Fruit fly (Drosophila melanogaster): Measurements from ENCODE around the gene CG17378.

Gene CG17378

dm6 chr2L:6797408-6797807, 23.6 kb downstream of the CG17378 start (continued):
- TF ChIP-seq en (GFP tag; optimal IDR thresholded peaks at IDR 0.05): no peak
- TF ChIP-seq CG13296 (GFP tag; optimal IDR thresholded peaks at IDR 0.05): no peak
- TF ChIP-seq eve (GFP tag; optimal IDR thresholded peaks at IDR 0.05): peak in 1 of 2 experiments; percentile 51
- TF ChIP-seq CG5245 (GFP tag; optimal IDR thresholded peaks at IDR 0.05): peak; percentile 57
- no peak for TF ChIP-seq CG6765 (GFP tag; optimal IDR thresholded peaks at IDR 0.05)
- TF ChIP-seq CG17912 (GFP tag; optimal IDR thresholded peaks at IDR 0.05): peak; percentile 67
- peak; percentile 59 for TF ChIP-seq exex (tag; optimal IDR thresholded peaks at IDR 0.05)
- TF ChIP-seq CG34376 (GFP tag; optimal IDR thresholded peaks at IDR 0.05): no peak
- no peak for TF ChIP-seq CG16815 (GFP tag; optimal IDR thresholded peaks at IDR 0.05)
- no peak for TF ChIP-seq CG1529 (GFP tag; optimal IDR thresholded peaks at IDR 0.05)
- TF ChIP-seq schlank (tag; optimal IDR thresholded peaks at IDR 0.05): no peak
- TF ChIP-seq Awh (GFP tag; IDR thresholded peaks at IDR 0.05): no peak
- peak; percentile 65 for TF ChIP-seq CG15601 (tag; optimal IDR thresholded peaks at IDR 0.05)
- peak; percentile 47 for TF ChIP-seq bcd (GFP tag; optimal IDR thresholded peaks at IDR 0.05)
- no peak for TF ChIP-seq ab (GFP tag; optimal IDR thresholded peaks at IDR 0.05)
- no peak for TF ChIP-seq sna (GFP tag; IDR thresholded peaks at IDR 0.05; ENCODE audit: partially characterized antibody)
- peak; percentile 20; the same call in 1 of the 2 replicates for TF ChIP-seq CG10366 (GFP tag; IDR thresholded peaks at IDR 0.05)
- TF ChIP-seq phol (tag; optimal IDR thresholded peaks at IDR 0.05): peak; percentile 59
- TF ChIP-seq stc (GFP tag; IDR thresholded peaks at IDR 0.05): no peak
- TF ChIP-seq ash1 (GFP tag; optimal IDR thresholded peaks at IDR 0.05): no peak
- TF ChIP-seq nau (GFP tag; optimal IDR thresholded peaks at IDR 0.05): no peak
- peak; percentile 40; the same call in 1 of the 2 replicates for TF ChIP-seq CG16779 (GFP tag; IDR thresholded peaks at IDR 0.05)
- TF ChIP-seq Ada2b (GFP tag; IDR thresholded peaks at IDR 0.05): no peak
- TF ChIP-seq dpn (GFP tag; optimal IDR thresholded peaks at IDR 0.05): peak; percentile 51 to 52
- no peak for TF ChIP-seq so (GFP tag; IDR thresholded peaks at IDR 0.05)
- TF ChIP-seq Hsf (GFP tag; optimal IDR thresholded peaks at IDR 0.05): peak; percentile 47
- TF ChIP-seq CG12219 (GFP tag; optimal IDR thresholded peaks at IDR 0.05): no peak
- TF ChIP-seq sd (tag; optimal IDR thresholded peaks at IDR 0.05): no peak
- TF ChIP-seq D19B (GFP tag; optimal IDR thresholded peaks at IDR 0.05): no peak
- no peak for TF ChIP-seq ham (GFP tag; IDR thresholded peaks at IDR 0.05)
- peak in 1 of 2 experiments; percentile 42 for TF ChIP-seq Pdp1 (GFP tag; optimal IDR thresholded peaks at IDR 0.05)
- TF ChIP-seq al (GFP tag; IDR thresholded peaks at IDR 0.05): no peak
- no peak for TF ChIP-seq cas (GFP tag; IDR thresholded peaks at IDR 0.05)
- no peak for TF ChIP-seq NC2α (GFP tag; optimal IDR thresholded peaks at IDR 0.05)
- TF ChIP-seq YL-1 (GFP tag; optimal IDR thresholded peaks at IDR 0.05): no peak
- no peak for TF ChIP-seq CG13894 (tag; optimal IDR thresholded peaks at IDR 0.05)
- no peak for TF ChIP-seq dimm (GFP tag; IDR thresholded peaks at IDR 0.05)
- TF ChIP-seq Lpt (GFP tag; optimal IDR thresholded peaks at IDR 0.05): no peak
- no peak for TF ChIP-seq Asciz (GFP tag; optimal IDR thresholded peaks at IDR 0.05)
- TF ChIP-seq cato (GFP tag; optimal IDR thresholded peaks at IDR 0.05; ENCODE audit: borderline replicate concordance): no peak
- TF ChIP-seq trh (GFP tag; optimal IDR thresholded peaks at IDR 0.05): no peak
- peak; percentile 44 for TF ChIP-seq CG9817 (tag; optimal IDR thresholded peaks at IDR 0.05)
- TF ChIP-seq ttk (GFP tag; IDR thresholded peaks at IDR 0.05): no peak
- TF ChIP-seq tap (tag; optimal IDR thresholded peaks at IDR 0.05): no peak
- TF ChIP-seq Atf6 (GFP tag; IDR thresholded peaks at IDR 0.05): peak; percentile 18; the same call in 1 of the 2 replicates
- peak; percentile 72 for TF ChIP-seq CG17829 (tag; optimal IDR thresholded peaks at IDR 0.05)
- TF ChIP-seq Nf-YC (tag; optimal IDR thresholded peaks at IDR 0.05): peak; percentile 35
- TF ChIP-seq wdn (GFP tag; IDR thresholded peaks at IDR 0.05): no peak
- TF ChIP-seq CG18599 (GFP tag; optimal IDR thresholded peaks at IDR 0.05): no peak
- TF ChIP-seq NC2β (GFP tag; optimal IDR thresholded peaks at IDR 0.05): peak; percentile 47
- TF ChIP-seq Bdp1 (GFP tag; optimal IDR thresholded peaks at IDR 0.05): peak; percentile 52
- peak; percentile 75 for TF ChIP-seq Xbp1 (GFP tag; optimal IDR thresholded peaks at IDR 0.05)
